Worm (Caenorhabditis elegans): Measurements from ENCODE around the gene T05C3.2.
"Not testable (repeated sequence)": the region's sequence is repeated elsewhere in the genome, so short reads cannot be mapped to it uniquely, and the experiment has no call there.

T05C3.2 gene

DNA sequence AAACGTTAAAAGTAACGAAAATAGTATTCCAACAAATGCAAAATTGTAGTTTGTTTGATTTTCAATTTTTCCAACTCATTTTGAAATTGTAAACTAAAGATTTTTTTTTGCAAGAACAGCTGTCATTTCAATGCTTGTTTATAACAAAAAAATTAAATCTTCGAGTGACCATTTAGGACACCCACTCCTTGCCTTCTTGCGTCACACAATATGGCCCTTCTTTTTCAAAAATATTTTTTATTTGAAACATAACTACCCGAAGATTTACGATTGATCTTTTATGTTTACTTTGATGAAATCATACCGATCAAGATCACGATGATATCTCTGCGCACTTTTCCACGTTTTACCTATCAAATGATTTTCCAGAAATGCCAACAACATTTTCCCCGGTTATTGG lies 33.7 kb upstream of the T05C3.2 start, which contains the start of gene ZC317.2:
Gene ZC317.2 (plus strand): TSS at position 301 of the 400 bp plus-strand sequence.
- no peak for TF ChIP-seq tbx-7 (tag; optimal IDR thresholded peaks at IDR 0.05)

- TF ChIP-seq K09A11.1 (tag; optimal IDR thresholded peaks at IDR 0.05; ENCODE audit: insufficient read depth) (no peak), F13H6.1 (tag; optimal IDR thresholded peaks at IDR 0.05) (no peak), madf-2 (tag; optimal IDR thresholded peaks at IDR 0.05) (no peak), pax-1 (tag; optimal IDR thresholded peaks at IDR 0.05) (no peak), ets-4 (tag; optimal IDR thresholded peaks at IDR 0.05) (no peak), fax-1 (tag; optimal IDR thresholded peaks at IDR 0.05) (no peak), syd-9 (tag; optimal IDR thresholded peaks at IDR 0.05) (no peak)
Measured at ce11 chrV:5462894-5463293, 30.7 kb upstream of the T05C3.2 start, which contains the start of gene srg-67. srg-67 (minus strand) TSS chrV:5462994.

ce11 chrV:5465335-5465734 lies 28.2 kb upstream of the T05C3.2 start, which contains the start of gene srg-68:
srg-68 (minus strand) TSS chrV:5465435.
- no peak for TF ChIP-seq ceh-2 (tag; optimal IDR thresholded peaks at IDR 0.05)
- no peak for TF ChIP-seq dmd-4 (tag; optimal IDR thresholded peaks at IDR 0.05; ENCODE audit: borderline replicate concordance)
- TF ChIP-seq ceh-18 (tag; optimal IDR thresholded peaks at IDR 0.05): no peak
- TF ChIP-seq K02D7.2 (tag; optimal IDR thresholded peaks at IDR 0.05): no peak
- TF ChIP-seq Y22D7AL.16 (tag; optimal IDR thresholded peaks at IDR 0.05): no peak
- TF ChIP-seq C38D4.7 (GFP tag; optimal IDR thresholded peaks at IDR 0.05): no peak
- no peak for TF ChIP-seq che-1 (tag; optimal IDR thresholded peaks at IDR 0.05)
- no peak for TF ChIP-seq C08G9.2 (tag; optimal IDR thresholded peaks at IDR 0.05)
- TF ChIP-seq ztf-16 (tag; optimal IDR thresholded peaks at IDR 0.05): no peak
- no peak for TF ChIP-seq sox-2 (GFP tag; IDR thresholded peaks at IDR 0.05)
- no peak for TF ChIP-seq ceh-31 (tag; optimal IDR thresholded peaks at IDR 0.05)
- TF ChIP-seq lim-6 (tag; optimal IDR thresholded peaks at IDR 0.05): no peak
- no peak for TF ChIP-seq hlh-15 (tag; optimal IDR thresholded peaks at IDR 0.05)

DNA sequence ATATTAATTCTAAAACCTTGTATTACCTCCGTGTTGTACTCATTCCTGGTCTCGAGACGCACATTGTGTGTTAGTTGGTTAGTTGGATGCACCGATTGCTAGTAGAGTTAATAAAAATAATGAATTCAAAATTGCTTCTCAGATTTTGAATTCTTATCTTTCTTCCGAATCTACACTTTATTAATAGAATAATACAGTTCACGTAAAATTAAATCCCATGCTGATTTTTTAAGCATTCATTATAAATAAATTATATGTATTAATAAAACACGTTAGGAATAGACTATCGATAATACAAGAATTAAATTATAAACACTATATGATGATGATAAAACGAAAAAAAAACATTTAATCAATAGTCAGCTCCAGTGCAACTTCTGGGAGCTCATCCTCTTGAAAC lies 25.1 kb upstream of the T05C3.2 start, which contains the start of gene ZC317.6:
Gene ZC317.6 (minus strand): TSS at position 101 of the 400 bp plus-strand sequence.
- TF ChIP-seq ceh-6 (GFP tag; optimal IDR thresholded peaks at IDR 0.05); pros-1 (tag; optimal IDR thresholded peaks at IDR 0.05); nhr-11 (tag; optimal IDR thresholded peaks at IDR 0.05): not testable (repeated sequence)

DNA sequence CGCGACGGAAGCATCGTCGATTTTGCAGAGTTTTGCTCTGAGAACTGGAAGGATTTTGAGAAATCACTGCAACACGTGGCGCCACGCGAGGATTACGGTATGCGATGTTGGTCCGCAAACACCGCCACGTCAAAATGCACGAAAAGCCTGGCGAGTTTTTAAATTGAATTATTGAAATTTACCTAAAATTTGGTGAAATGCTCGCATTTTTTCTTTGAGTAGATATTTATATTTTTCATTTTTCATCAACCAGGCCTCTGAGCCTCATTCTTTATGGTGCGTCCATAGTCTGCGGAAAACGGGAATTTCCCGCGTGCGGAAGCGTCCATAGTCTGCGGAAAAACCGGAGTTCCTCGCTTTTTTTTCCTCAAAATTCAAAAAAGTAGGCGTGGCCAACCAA lies 22.6 kb upstream of the T05C3.2 start, which contains the start of gene ZC317.7:
Gene ZC317.7 (minus strand): TSS at position 101 of the 400 bp plus-strand sequence.
- TF ChIP-seq hlh-6 (tag; optimal IDR thresholded peaks at IDR 0.05); ceh-19 (GFP tag; optimal IDR thresholded peaks at IDR 0.05); T23F11.4 (GFP tag; optimal IDR thresholded peaks at IDR 0.05): not testable (repeated sequence)

- TF ChIP-seq unc-55 (GFP tag; optimal IDR thresholded peaks at IDR 0.05) (no peak), ceh-48 (tag; optimal IDR thresholded peaks at IDR 0.05) (peak; percentile 29), fkh-10 (GFP tag; optimal IDR thresholded peaks at IDR 0.05) (no peak)
Measured at ce11 chrV:5477719-5478118, 15.8 kb upstream of the T05C3.2 start.

DNA sequence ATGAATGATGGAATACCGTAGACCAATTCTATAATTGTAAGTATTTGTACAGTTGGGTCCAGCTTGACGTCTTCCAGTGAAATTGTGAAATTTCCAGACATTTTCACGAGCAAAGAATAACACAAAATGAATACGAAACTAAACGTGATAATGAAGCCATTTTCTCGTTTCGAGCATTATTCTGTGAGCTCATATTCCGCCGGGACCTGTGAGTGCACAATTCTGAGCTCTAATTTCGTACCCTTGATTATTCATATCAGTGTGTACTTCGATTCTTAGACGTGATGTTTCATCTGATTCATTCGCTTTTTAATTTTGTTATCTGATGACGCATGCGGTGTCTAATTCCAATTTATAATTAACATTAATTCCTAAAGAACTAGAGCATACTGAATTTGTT lies 11.2 kb upstream of the T05C3.2 start, which contains the start of gene srg-66:
Gene srg-66 (minus strand): TSS at position 101 of the 400 bp plus-strand sequence.
- TF ChIP-seq elt-2 (tag; optimal IDR thresholded peaks at IDR 0.05): no peak
- no peak for TF ChIP-seq ahr-1 (tag; optimal IDR thresholded peaks at IDR 0.05)
- TF ChIP-seq K02D7.2 (tag; optimal IDR thresholded peaks at IDR 0.05): no peak
- TF ChIP-seq ref-2 (tag; optimal IDR thresholded peaks at IDR 0.05): no peak
- TF ChIP-seq hlh-15 (tag; optimal IDR thresholded peaks at IDR 0.05): no peak
- no peak for TF ChIP-seq F13H6.1 (tag; optimal IDR thresholded peaks at IDR 0.05)
- no peak for TF ChIP-seq ceh-24 (tag; optimal IDR thresholded peaks at IDR 0.05)
- TF ChIP-seq ets-4 (tag; optimal IDR thresholded peaks at IDR 0.05): no peak
- no peak for TF ChIP-seq ceh-45 (GFP tag; IDR thresholded peaks at IDR 0.05)
- no peak for TF ChIP-seq hlh-13 (GFP tag; optimal IDR thresholded peaks at IDR 0.05)
- TF ChIP-seq lim-6 (tag; optimal IDR thresholded peaks at IDR 0.05): no peak
- no peak for TF ChIP-seq ceh-19 (GFP tag; optimal IDR thresholded peaks at IDR 0.05)
- TF ChIP-seq C08G9.2 (tag; optimal IDR thresholded peaks at IDR 0.05): no peak
- no peak for TF ChIP-seq ceh-2 (tag; optimal IDR thresholded peaks at IDR 0.05)
- TF ChIP-seq odd-2 (tag; optimal IDR thresholded peaks at IDR 0.05): no peak
- no peak for TF ChIP-seq ceh-34 (tag; optimal IDR thresholded peaks at IDR 0.05)
- no peak for TF ChIP-seq pat-9 (tag; optimal IDR thresholded peaks at IDR 0.05)
- TF ChIP-seq ceh-9 (tag; optimal IDR thresholded peaks at IDR 0.05): no peak
